Fruit fly (Drosophila melanogaster): ENCODE data around the gene CG4174.

CG4174 gene

DNA sequence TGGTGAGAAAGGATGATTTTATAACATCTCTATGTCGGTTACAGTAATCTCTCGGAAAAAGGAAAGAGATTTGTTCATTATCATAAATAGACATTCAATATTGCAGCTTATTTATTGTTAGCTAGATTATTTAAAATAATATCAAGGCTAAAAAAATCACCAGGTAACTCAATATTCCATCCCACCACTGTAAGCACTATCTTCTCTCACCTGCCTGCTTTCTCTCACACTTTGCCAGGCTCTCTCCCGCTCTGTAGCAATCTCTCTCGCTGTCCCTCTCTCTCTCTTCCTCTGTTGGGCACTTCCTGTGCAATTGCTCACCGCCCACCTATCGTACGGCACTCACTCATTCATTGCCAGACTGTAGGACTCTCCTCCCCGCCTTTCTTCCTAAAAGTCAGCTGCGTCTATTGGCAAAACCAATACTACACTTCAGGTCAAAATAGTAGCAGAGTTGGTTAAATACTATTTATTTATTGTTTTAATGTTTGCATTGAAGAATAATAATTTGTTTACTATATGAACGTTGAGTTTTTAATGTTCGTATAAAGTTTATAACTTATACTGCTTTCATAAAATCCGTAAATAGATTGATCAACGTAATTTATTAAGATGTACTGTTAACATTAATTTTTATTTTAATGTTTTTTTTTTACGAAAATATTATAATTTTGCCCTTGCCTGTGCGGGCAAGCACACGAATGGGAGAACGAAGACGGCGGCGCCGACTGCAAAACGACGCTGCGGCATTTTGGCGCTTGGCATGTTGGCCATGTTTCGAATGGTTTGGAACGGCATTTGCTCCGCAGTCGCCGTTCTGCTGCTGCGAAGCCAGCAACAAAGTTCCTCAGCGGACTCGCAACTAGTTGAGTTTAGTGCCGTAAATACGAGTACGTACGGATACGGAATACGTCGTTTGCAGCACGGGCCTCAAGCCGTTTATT lies 23.1 kb upstream of the CG4174 start (continued):
- TF ChIP-seq CG13424 (tag; optimal IDR thresholded peaks at IDR 0.05) (peak; percentile 96), pfk (GFP tag; optimal IDR thresholded peaks at IDR 0.05) (no peak), CG11723 (GFP tag; optimal IDR thresholded peaks at IDR 0.05) (peak; percentile 72), CG31365 (tag; optimal IDR thresholded peaks at IDR 0.05) (peak; percentile 80), CG14710 (tag; optimal IDR thresholded peaks at IDR 0.05) (peak; percentile 78), Hmx (GFP tag; optimal IDR thresholded peaks at IDR 0.05) (peak; percentile 86), wek (GFP tag; optimal IDR thresholded peaks at IDR 0.05) (no peak), croc (GFP tag; conservative IDR thresholded peaks at IDR 0.05) (peak; percentile 84), Fer3 (tag; optimal IDR thresholded peaks at IDR 0.05) (peak; percentile 96), CG4404 (GFP tag; IDR thresholded peaks at IDR 0.05) (peak; percentile 93), GATAe (GFP tag; conservative IDR thresholded peaks at IDR 0.05) (peak; percentile 83), run (tag; optimal IDR thresholded peaks at IDR 0.05) (peak; percentile 91), Ada2b (GFP tag; IDR thresholded peaks at IDR 0.05) (peak; percentile 99), tup (GFP tag; optimal IDR thresholded peaks at IDR 0.05) (peak; percentile 72), CG4707 (GFP tag; optimal IDR thresholded peaks at IDR 0.05) (peak; percentile 31), CG18011 (GFP tag; optimal IDR thresholded peaks at IDR 0.05) (peak; percentile 84), slp2 (GFP tag; optimal IDR thresholded peaks at IDR 0.05) (peak; percentile 88), toy (GFP tag; IDR thresholded peaks at IDR 0.05) (peak; percentile 97), Bteb2 (GFP tag; optimal IDR thresholded peaks at IDR 0.05) (peak; percentile 96), CG30403 (GFP tag; optimal IDR thresholded peaks at IDR 0.05) (peak; percentile 90), Hr39 (optimal IDR thresholded peaks at IDR 0.05) (no peak), ssp (GFP tag; IDR thresholded peaks at IDR 0.05) (peak; percentile 90), chn (GFP tag; optimal IDR thresholded peaks at IDR 0.05) (peak; percentile 86), ranshi (GFP tag; IDR thresholded peaks at IDR 0.05) (peak; percentile 99), Ravus (GFP tag; IDR thresholded peaks at IDR 0.05) (peak; percentile 94), CG10267 (tag; optimal IDR thresholded peaks at IDR 0.05) (peak; percentile 85), CG11093 (GFP tag; IDR thresholded peaks at IDR 0.05) (peak; percentile 92), Vsx1 (GFP tag; optimal IDR thresholded peaks at IDR 0.05) (peak; percentile 42), insv (GFP tag; optimal IDR thresholded peaks at IDR 0.05) (peak in 1 of 2 experiments; percentile 56), CG2129 (GFP tag; IDR thresholded peaks at IDR 0.05; ENCODE audit: partially characterized antibody) (no peak), pros (GFP tag; optimal IDR thresholded peaks at IDR 0.05) (peak; percentile 44), TFAM (GFP tag; optimal IDR thresholded peaks at IDR 0.05) (peak; percentile 53), CG12744 (GFP tag; optimal IDR thresholded peaks at IDR 0.05) (peak; percentile 94), Antp (GFP tag; optimal IDR thresholded peaks at IDR 0.05) (peak; percentile 72), dan (GFP tag; IDR thresholded peaks at IDR 0.05) (peak; percentile 83), mam (GFP tag; optimal IDR thresholded peaks at IDR 0.05) (peak; percentile 98), ttk (GFP tag; IDR thresholded peaks at IDR 0.05) (peak; percentile 98), cwo (GFP tag; optimal IDR thresholded peaks at IDR 0.05) (peak; percentile 90), CG3726 (GFP tag; IDR thresholded peaks at IDR 0.05) (peak; percentile 96), NfI (GFP tag; optimal IDR thresholded peaks at IDR 0.05) (peak; percentile 94), klu (GFP tag; IDR thresholded peaks at IDR 0.05) (peak; percentile 95), ato (GFP tag; IDR thresholded peaks at IDR 0.05; ENCODE audit: partially characterized antibody) (no peak), gcm2 (GFP tag; optimal IDR thresholded peaks at IDR 0.05) (peak; percentile 92), CG15514 (GFP tag; optimal IDR thresholded peaks at IDR 0.05) (peak; percentile 86), luna (GFP tag; optimal IDR thresholded peaks at IDR 0.05) (peak; percentile 95), CG11398 (GFP tag; optimal IDR thresholded peaks at IDR 0.05) (peak; percentile 85), CG43689 (GFP tag; IDR thresholded peaks at IDR 0.05) (peak; percentile 91), so (GFP tag; IDR thresholded peaks at IDR 0.05) (peak; percentile 95), sug (tag; optimal IDR thresholded peaks at IDR 0.05) (peak; percentile 90)

Measured in whole organism, embryonic.